Worm (Caenorhabditis elegans) whole organism, young adult: ENCODE data around the gene clec-37.

Source experiments
- B0336.3 ChIP-seq: fragments of 200-800 bp; sonication (Bioruptor generic); IDR thresholded peaks from 2 replicates; pipeline ENCODE4 v1.3.6; 2022; ENCODE audit warnings: missing genetic modification characterization, missing compliant biosample characterization
- C06A6.2 ChIP-seq: fragments of 200-800 bp; sonication (Bioruptor generic); conservative IDR thresholded peaks from 2 replicates; pipeline ENCODE4 v1.3.6; 2022; ENCODE audit warnings: missing genetic modification characterization, missing compliant biosample characterization
- F22D6.2 ChIP-seq: sonication (generic microtip); optimal IDR thresholded peaks from 2 replicates; lab custom pipeline; 2016; ENCODE audit warnings: mild to moderate bottlenecking, missing genetic modification characterization, missing compliant biosample characterization
- F49E8.2 ChIP-seq: sonication (generic microtip); optimal IDR thresholded peaks from 3 replicates; lab custom pipeline; 2017; ENCODE audit warnings: missing genetic modification characterization, mild to moderate bottlenecking, missing compliant biosample characterization, antibody characterized with exemption, moderate library complexity; ENCODE audit not compliant: insufficient read depth
- Y53F4B.3 ChIP-seq: fragments of 200-800 bp; sonication (Bioruptor generic); IDR thresholded peaks from 2 replicates; pipeline ENCODE4 v1.3.6; 2022; ENCODE audit warnings: missing genetic modification reagents, missing genetic modification characterization, missing compliant biosample characterization
- Y67H2A.10 ChIP-seq: fragments of 200-800 bp; sonication (Bioruptor generic); conservative IDR thresholded peaks from 2 replicates; pipeline ENCODE4 v1.3.6; 2022; ENCODE audit warnings: missing genetic modification reagents, missing genetic modification characterization, missing compliant biosample characterization
- Y79H2A.3 ChIP-seq: fragments of 200-800 bp; sonication (Bioruptor generic); conservative IDR thresholded peaks from 2 replicates; pipeline ENCODE4 v1.3.6; 2022; ENCODE audit warnings: missing genetic modification reagents, missing genetic modification characterization, missing compliant biosample characterization
- Y95B8A.8 ChIP-seq: fragments of 200-800 bp; sonication (Bioruptor generic); IDR thresholded peaks from 2 replicates; pipeline ENCODE4 v1.3.6; 2022; ENCODE audit warnings: missing genetic modification reagents, missing genetic modification characterization, missing compliant biosample characterization
- ama-1 ChIP-seq, 3 experiments: fragments of 150-350 bp in 1 of 3; sonication (generic microtip) in 2 of 3; optimal IDR thresholded peaks; 2 replicates each; lab custom pipeline; 2014 to 2018; ENCODE audit warnings: missing biosample characterization in 2 of 3, missing genetic modification characterization in 2 of 3, missing genetic modification reagents in 2 of 3
- attf-5 ChIP-seq: fragments of 200-800 bp; sonication (Bioruptor generic); optimal IDR thresholded peaks from 2 replicates; lab custom pipeline; 2018; ENCODE audit warnings: mild to moderate bottlenecking, missing genetic modification characterization, missing compliant biosample characterization
- bed-1 ChIP-seq: fragments of 200-800 bp; sonication (Bioruptor generic); IDR thresholded peaks from 2 replicates; pipeline ENCODE4 v1.3.6; 2022; ENCODE audit warnings: missing genetic modification reagents, missing genetic modification characterization, missing compliant biosample characterization
- cebp-1 ChIP-seq, 2 experiments: fragments of 200-800 bp in 1 of 2; sonication (Bioruptor generic) in 1 of 2; sonication (generic microtip) in 1 of 2; IDR thresholded peaks in 1 of 2; optimal IDR thresholded peaks in 1 of 2; 2 replicates each; pipeline versions ENCODE4 v1.3.6 to Lab custom; 2017 to 2022; ENCODE audit warnings: missing compliant biosample characterization in 2 of 2, missing genetic modification characterization in 2 of 2, mild to moderate bottlenecking in 1 of 2, missing genetic modification reagents in 1 of 2, moderate library complexity in 1 of 2
- ceh-27 ChIP-seq: fragments of 200-800 bp; sonication (Bioruptor generic); optimal IDR thresholded peaks from 2 replicates; lab custom pipeline; 2018; ENCODE audit warnings: mild to moderate bottlenecking, missing genetic modification characterization, moderate library complexity, missing compliant biosample characterization
- dpl-1 ChIP-seq: fragments of 150-350 bp; optimal IDR thresholded peaks from 2 replicates; lab custom pipeline; 2014; ENCODE audit warnings: missing biosample characterization, missing genetic modification reagents, missing genetic modification characterization
- egl-18 ChIP-seq: fragments of 200-800 bp; sonication (Bioruptor generic); IDR thresholded peaks from 2 replicates; pipeline ENCODE4 v1.3.6; 2022; ENCODE audit warnings: missing genetic modification reagents, missing genetic modification characterization, missing compliant biosample characterization
- ekl-4 ChIP-seq: fragments of 200-800 bp; sonication (Bioruptor generic); IDR thresholded peaks from 2 replicates; pipeline ENCODE4 v1.3.6; 2022; ENCODE audit warnings: missing genetic modification reagents, missing genetic modification characterization, missing compliant biosample characterization
- hmg-1.2 ChIP-seq: fragments of 200-800 bp; sonication (Bioruptor generic); IDR thresholded peaks from 2 replicates; pipeline ENCODE4 v1.3.6; 2022; ENCODE audit warnings: missing genetic modification reagents, missing genetic modification characterization, missing compliant biosample characterization
- hrde-1 ChIP-seq: sonication (generic microtip); optimal IDR thresholded peaks from 2 replicates; lab custom pipeline; 2016; ENCODE audit warnings: missing genetic modification characterization, mild to moderate bottlenecking, missing compliant biosample characterization, moderate library complexity, missing genotype, missing genetic modification reagents, borderline replicate concordance
- lin-40 ChIP-seq: sonication (generic microtip); optimal IDR thresholded peaks from 2 replicates; lab custom pipeline; 2016; ENCODE audit warnings: missing genetic modification characterization, mild to moderate bottlenecking, missing compliant biosample characterization, missing genotype, missing genetic modification reagents
- lsl-1 ChIP-seq: fragments of 200-800 bp; sonication (Bioruptor generic); optimal IDR thresholded peaks from 2 replicates; lab custom pipeline; 2018; ENCODE audit warnings: mild to moderate bottlenecking, missing genetic modification characterization, moderate library complexity, missing compliant biosample characterization
- lsy-27 ChIP-seq: sonication (generic microtip); optimal IDR thresholded peaks from 2 replicates; lab custom pipeline; 2017; ENCODE audit warnings: missing genetic modification characterization, mild to moderate bottlenecking, missing compliant biosample characterization, antibody characterized with exemption, missing genotype, borderline replicate concordance; ENCODE audit not compliant: insufficient read depth
- madf-6 ChIP-seq: fragments of 200-800 bp; sonication (Bioruptor generic); IDR thresholded peaks from 2 replicates; pipeline ENCODE4 v1.3.6; 2022; ENCODE audit warnings: missing genetic modification reagents, missing genetic modification characterization, missing compliant biosample characterization
- mcd-1 ChIP-seq: fragments of 200-800 bp; sonication (Bioruptor generic); IDR thresholded peaks from 2 replicates; pipeline ENCODE4 v1.3.6; 2022; ENCODE audit warnings: missing genetic modification reagents, missing genetic modification characterization, missing compliant biosample characterization
- mel-28 ChIP-seq: sonication (generic microtip); optimal IDR thresholded peaks from 2 replicates; lab custom pipeline; 2016; ENCODE audit warnings: borderline replicate concordance, mild to moderate bottlenecking, missing genetic modification characterization, missing compliant biosample characterization
- nfyb-1 ChIP-seq: fragments of 200-800 bp; sonication (Bioruptor generic); IDR thresholded peaks from 2 replicates; pipeline ENCODE4 v1.3.6; 2022; ENCODE audit warnings: missing genetic modification reagents, missing genetic modification characterization, missing compliant biosample characterization
- nhr-120 ChIP-seq: fragments of 200-800 bp; sonication (Bioruptor generic); IDR thresholded peaks from 2 replicates; pipeline ENCODE4 v1.3.6; 2022; ENCODE audit warnings: missing genetic modification characterization, missing compliant biosample characterization
- snpc-1.3 ChIP-seq: sonication (generic microtip); optimal IDR thresholded peaks from 2 replicates; lab custom pipeline; 2017; ENCODE audit warnings: missing genetic modification characterization, mild to moderate bottlenecking, missing compliant biosample characterization, antibody characterized with exemption, moderate library complexity, missing genotype, missing genetic modification reagents; ENCODE audit not compliant: insufficient read depth
- somi-1 ChIP-seq: fragments of 200-800 bp; sonication (Bioruptor generic); optimal IDR thresholded peaks from 2 replicates; lab custom pipeline; 2018; ENCODE audit warnings: mild to moderate bottlenecking, missing genetic modification characterization, missing compliant biosample characterization
- unc-62 ChIP-seq: fragments of 150-350 bp; optimal IDR thresholded peaks from 2 replicates; lab custom pipeline; 2014; ENCODE audit warnings: missing biosample characterization, missing genetic modification reagents, missing genetic modification characterization
- zfh-2 ChIP-seq: fragments of 200-800 bp; sonication (Bioruptor generic); conservative IDR thresholded peaks from 2 replicates; pipeline ENCODE4 v1.3.6; 2022; ENCODE audit warnings: missing genetic modification reagents, missing genetic modification characterization, missing compliant biosample characterization

The clec-37 gene

ce11 chrV:16814541-16815207 is 37.2 kb downstream of the clec-37 start:
- TF ChIP-seq F22D6.2 (tag; lab: Kevin White, UChicago) (no peak), mcd-1 (GFP tag; lab: Robert Waterston, UW) (0 out of 2 replicates have a peak, but pooled peaks have one; percentile 17), hrde-1 (peak; percentile 18), hmg-1.2 (GFP tag; lab: Robert Waterston, UW) (peak; percentile 90), Y95B8A.8 (GFP tag; lab: Robert Waterston, UW) (0 out of 2 replicates have a peak, but pooled peaks have one; percentile 34), ama-1 (optimal IDR thresholded peaks at IDR 0.05; lab: Kevin White, UChicago) (no peak), ama-1 (GFP tag; optimal IDR thresholded peaks at IDR 0.05; lab: Kevin White, UChicago) (peak in 1 of 2 experiments; percentile 40), madf-6 (GFP tag; lab: Robert Waterston, UW) (peak; percentile 6; the same call in 1 of the 2 replicates), cebp-1 (GFP tag; IDR thresholded peaks at IDR 0.05; lab: Robert Waterston, UW) (no peak), cebp-1 (tag; optimal IDR thresholded peaks at IDR 0.05; lab: Kevin White, UChicago) (peak; percentile 22), B0336.3 (GFP tag; lab: Robert Waterston, UW) (peak; percentile 41; the same call in 1 of the 2 replicates), lsy-27 (tag; lab: Kevin White, UChicago) (no peak), ekl-4 (GFP tag; lab: Robert Waterston, UW) (no peak)

DNA sequence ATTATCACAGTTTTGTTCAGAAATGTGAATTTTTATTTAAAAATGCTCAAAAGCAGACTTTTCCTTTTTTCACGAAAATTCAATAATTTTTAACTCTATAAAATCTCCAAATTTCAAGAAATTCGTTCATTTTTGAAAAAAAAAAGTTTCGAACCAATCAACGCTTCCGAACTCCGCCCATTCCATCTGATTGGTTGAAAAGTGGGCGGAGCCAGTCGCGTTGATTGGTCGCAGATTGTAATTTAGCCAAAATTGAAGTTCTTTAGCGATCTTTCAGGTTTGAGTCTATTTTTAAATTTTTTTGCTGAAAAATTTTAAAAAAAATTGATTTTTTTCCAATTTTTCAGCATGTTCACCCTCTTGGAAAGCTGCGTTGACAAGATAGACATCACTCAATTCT is 39.5 kb downstream of the clec-37 start:
- TF ChIP-seq nfyb-1 (GFP tag; lab: Robert Waterston, UW) (peak; percentile 46; the same call in 1 of the 2 replicates), attf-5 (GFP tag; lab: Kevin White, UChicago) (no peak), snpc-1.3 (no peak), ceh-27 (no peak), mel-28 (tag; lab: Kevin White, UChicago) (no peak)

DNA sequence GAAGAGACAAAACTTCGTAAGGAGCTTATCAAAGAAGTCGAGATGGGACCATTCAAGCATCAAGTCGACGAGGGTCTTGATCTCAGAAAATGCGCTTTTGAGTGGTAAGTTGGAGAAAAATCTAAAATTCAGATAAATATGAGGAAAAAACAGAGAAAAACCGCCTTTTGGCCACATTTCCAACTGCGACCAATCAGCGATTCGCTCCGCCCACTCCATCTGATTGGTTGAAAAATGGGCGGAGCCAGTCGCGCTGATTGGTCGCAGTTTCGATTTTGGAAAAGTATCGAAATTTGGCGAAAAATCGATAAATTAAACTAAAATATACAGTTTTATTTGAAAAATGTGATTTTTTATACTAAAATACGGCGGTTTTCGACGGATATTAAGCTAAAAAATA is 40.1 kb downstream of the clec-37 start:
- TF ChIP-seq unc-62 (GFP tag; lab: Kevin White, UChicago): no peak
- TF ChIP-seq lsl-1 (GFP tag; lab: Kevin White, UChicago): no peak
- no peak for TF ChIP-seq hmg-1.2 (GFP tag; lab: Robert Waterston, UW)
- TF ChIP-seq F49E8.2 (tag; lab: Kevin White, UChicago): no peak
- TF ChIP-seq lin-40 (tag; lab: Kevin White, UChicago): no peak
- TF ChIP-seq bed-1: no peak
- no peak for TF ChIP-seq dpl-1 (GFP tag; lab: Kevin White, UChicago)
- TF ChIP-seq somi-1 (GFP tag; lab: Kevin White, UChicago): no peak
- no peak for TF ChIP-seq Y53F4B.3 (GFP tag; lab: Robert Waterston, UW)
- no peak for TF ChIP-seq zfh-2 (GFP tag; lab: Robert Waterston, UW)
- TF ChIP-seq ama-1 (optimal IDR thresholded peaks at IDR 0.05; lab: Kevin White, UChicago): no peak
- no peak for TF ChIP-seq ama-1 (GFP tag; optimal IDR thresholded peaks at IDR 0.05; lab: Kevin White, UChicago)
- TF ChIP-seq C06A6.2 (GFP tag; lab: Robert Waterston, UW): no peak
- TF ChIP-seq Y79H2A.3: no peak

ce11 chrV:16808168-16808567 is 43.7 kb downstream of the clec-37 start:
- TF ChIP-seq ama-1 (optimal IDR thresholded peaks at IDR 0.05; lab: Kevin White, UChicago) (no peak), ama-1 (GFP tag; optimal IDR thresholded peaks at IDR 0.05; lab: Kevin White, UChicago) (no peak), egl-18 (GFP tag; lab: Robert Waterston, UW) (no peak), Y67H2A.10 (GFP tag; lab: Robert Waterston, UW) (no peak), mel-28 (tag; lab: Kevin White, UChicago) (no peak), nfyb-1 (GFP tag; lab: Robert Waterston, UW) (peak; percentile 71; the same call in 1 of the 2 replicates), nhr-120 (GFP tag; lab: Robert Waterston, UW) (no peak), snpc-1.3 (no peak)
